Worm (Caenorhabditis elegans) whole organism, L1 larva: Measurements from ENCODE around the gene srx-60.

Experiments used
- blmp-1 ChIP-seq: fragments of 150-350 bp; optimal IDR thresholded peaks from 2 replicates; lab custom pipeline; 2014; ENCODE audit warnings: missing biosample characterization, missing genetic modification characterization
- ceh-82 ChIP-seq, 3 experiments: fragments of 150-350 bp in 1 of 3; sonication (generic microtip) in 2 of 3; optimal IDR thresholded peaks; 2 replicates each; lab custom pipeline; 2014 to 2017; ENCODE audit warnings: missing biosample characterization in 3 of 3, missing genetic modification characterization in 3 of 3
- ces-1 ChIP-seq: fragments of 150-350 bp; optimal IDR thresholded peaks from 2 replicates; lab custom pipeline; 2014; ENCODE audit warnings: missing biosample characterization, missing genetic modification reagents, missing genetic modification characterization
- dpl-1 ChIP-seq, 3 experiments: fragments of 150-350 bp in 2 of 3; sonication (generic microtip) in 1 of 3; optimal IDR thresholded peaks; 2 replicates each; lab custom pipeline; 2014 to 2017; ENCODE audit warnings: missing biosample characterization in 3 of 3, missing genetic modification characterization in 3 of 3, missing genetic modification reagents in 3 of 3
- nhr-11 ChIP-seq: fragments of 150-350 bp; optimal IDR thresholded peaks from 2 replicates; lab custom pipeline; 2014; ENCODE audit warnings: missing biosample characterization, missing genetic modification characterization
- nhr-19 ChIP-seq: fragments of 200-800 bp; sonication (Bioruptor generic); conservative IDR thresholded peaks from 2 replicates; pipeline ENCODE4 v1.3.6; 2022; ENCODE audit warnings: missing genetic modification characterization, missing compliant biosample characterization
- skn-1 ChIP-seq: fragments of 150-350 bp; optimal IDR thresholded peaks from 2 replicates; lab custom pipeline; 2014; ENCODE audit warnings: missing biosample characterization, missing genetic modification characterization
- unc-62 ChIP-seq: fragments of 150-350 bp; optimal IDR thresholded peaks from 2 replicates; lab custom pipeline; 2014; ENCODE audit warnings: missing biosample characterization, missing genetic modification reagents, missing genetic modification characterization
- ztf-11 ChIP-seq, 2 experiments: sonication (generic microtip); optimal IDR thresholded peaks; 2 replicates each; lab custom pipeline; 2016 to 2017; ENCODE audit warnings: missing genetic modification characterization in 2 of 2, missing biosample characterization in 1 of 2, missing compliant biosample characterization in 1 of 2

ce11 chrV:7403501-7403900 is 2.8 kb downstream of the srx-60 start:
- TF ChIP-seq dpl-1 (GFP tag; optimal IDR thresholded peaks at IDR 0.05; lab: Kevin White, UChicago) (no peak), ces-1 (no peak), unc-62 (GFP tag; lab: Kevin White, UChicago) (no peak), blmp-1 (tag; lab: Kevin White, UChicago) (no peak), nhr-19 (no peak), nhr-11 (tag; lab: Kevin White, UChicago) (no peak), ztf-11 (tag; optimal IDR thresholded peaks at IDR 0.05; lab: Kevin White, UChicago) (no peak), skn-1 (tag; lab: Kevin White, UChicago) (no peak), ceh-82 (tag; optimal IDR thresholded peaks at IDR 0.05; lab: Kevin White, UChicago) (no peak)
